Worm (Caenorhabditis elegans) whole organism, midembryonic: ENCODE data around the gene C24B5.4.

Experiments used
- T22C8.4 ChIP-seq: fragments of 200-800 bp; sonication (Bioruptor generic); IDR thresholded peaks from 2 replicates; pipeline ENCODE4 v1.3.6; 2022; ENCODE audit warnings: missing genetic modification characterization, missing compliant biosample characterization
- flt-1 ChIP-seq: fragments of 200-800 bp; sonication (Bioruptor generic); IDR thresholded peaks from 2 replicates; pipeline ENCODE4 v1.3.6; 2022; ENCODE audit warnings: missing genetic modification characterization, missing compliant biosample characterization
- klf-2 ChIP-seq: fragments of 200-800 bp; sonication (Bioruptor generic); conservative IDR thresholded peaks from 2 replicates; pipeline ENCODE4 v1.3.6; 2022; ENCODE audit warnings: missing genetic modification reagents, missing genetic modification characterization, missing compliant biosample characterization
- med-1 ChIP-seq: sonication (generic microtip); optimal IDR thresholded peaks from 2 replicates; lab custom pipeline; 2017; ENCODE audit warnings: missing genetic modification characterization, mild to moderate bottlenecking, missing compliant biosample characterization, antibody characterized with exemption, missing genetic modification reagents; ENCODE audit not compliant: insufficient read depth
- tab-1 ChIP-seq: fragments of 200-800 bp; sonication (Bioruptor generic); IDR thresholded peaks from 2 replicates; pipeline ENCODE4 v1.3.6; 2022; ENCODE audit warnings: missing genetic modification characterization, missing compliant biosample characterization

DNA sequence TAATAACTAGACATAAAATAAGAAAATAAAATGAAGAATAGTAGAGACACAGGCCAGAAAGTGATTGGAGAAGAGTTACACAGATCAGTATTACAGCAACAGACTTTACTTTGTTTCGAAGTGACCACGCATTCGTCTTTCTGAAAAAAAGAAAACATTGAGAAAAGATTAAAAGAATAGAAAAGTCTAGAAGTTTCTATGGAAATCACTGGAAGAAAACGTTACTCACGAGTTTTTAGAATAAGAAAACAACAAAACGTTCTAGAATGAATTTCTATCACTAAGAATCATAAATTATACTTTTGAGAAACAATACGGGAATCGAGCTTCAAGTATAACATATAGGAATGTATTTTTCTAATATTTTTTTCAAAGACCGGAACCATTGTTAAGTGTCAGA is 41.5 kb downstream of the C24B5.4 start:
- TF ChIP-seq tab-1 (no peak), flt-1 (GFP tag; lab: Robert Waterston, UW) (no peak), klf-2 (GFP tag; lab: Robert Waterston, UW) (no peak), med-1 (GFP tag; lab: Kevin White, UChicago) (no peak), T22C8.4 (GFP tag; lab: Robert Waterston, UW) (no peak)
